Worm (Caenorhabditis elegans) whole organism, L1 larva: ENCODE measurements around the gene enu-3.1.

Source experiments
- C04F5.9 ChIP-seq: sonication (generic microtip); optimal IDR thresholded peaks from 2 replicates; lab custom pipeline; 2016; ENCODE audit warnings: missing genetic modification characterization, missing compliant biosample characterization
- C16A3.4 ChIP-seq: fragments of 150-350 bp; optimal IDR thresholded peaks from 2 replicates; lab custom pipeline; 2014; ENCODE audit warnings: missing biosample characterization, missing genetic modification characterization
- Y116A8C.19 ChIP-seq: sonication (generic microtip); optimal IDR thresholded peaks from 2 replicates; lab custom pipeline; 2016; ENCODE audit warnings: missing compliant biosample characterization, missing genetic modification characterization, borderline replicate concordance
- aha-1 ChIP-seq: fragments of 150-350 bp; optimal IDR thresholded peaks from 2 replicates; lab custom pipeline; 2014; ENCODE audit warnings: missing biosample characterization, missing genetic modification characterization
- ama-1 ChIP-seq: fragments of 150-350 bp; optimal IDR thresholded peaks from 2 replicates; lab custom pipeline; 2014
- ceh-63 ChIP-seq: fragments of 200-800 bp; sonication (Bioruptor generic); optimal IDR thresholded peaks from 2 replicates; lab custom pipeline; 2018; ENCODE audit warnings: mild to moderate bottlenecking, missing genetic modification characterization, missing compliant biosample characterization
- ceh-8 ChIP-seq: fragments of 200-800 bp; sonication (Bioruptor generic); optimal IDR thresholded peaks from 2 replicates; lab custom pipeline; 2018; ENCODE audit warnings: mild to moderate bottlenecking, missing genetic modification characterization, moderate library complexity, missing compliant biosample characterization
- ceh-82 ChIP-seq, 3 experiments: fragments of 150-350 bp in 1 of 3; sonication (generic microtip) in 2 of 3; optimal IDR thresholded peaks; 2 replicates each; lab custom pipeline; 2014 to 2017; ENCODE audit warnings: missing biosample characterization in 3 of 3, missing genetic modification characterization in 3 of 3
- ceh-88 ChIP-seq: fragments of 200-800 bp; sonication (Bioruptor generic); IDR thresholded peaks from 2 replicates; pipeline ENCODE4 v1.3.6; 2022; ENCODE audit warnings: missing genetic modification characterization, missing compliant biosample characterization
- ceh-90 ChIP-seq: sonication (generic microtip); optimal IDR thresholded peaks from 2 replicates; lab custom pipeline; 2016; ENCODE audit warnings: missing genetic modification characterization, missing compliant biosample characterization
- efl-1 ChIP-seq, 4 experiments: fragments of 150-350 bp; optimal IDR thresholded peaks in 3 of 4; peaks in 1 of 4; 1 replicate in 1 of 4; 2 replicates in 3 of 4; lab custom pipeline; 2014; ENCODE audit warnings: missing biosample characterization in 2 of 4, missing genetic modification characterization in 2 of 4, missing genetic modification reagents in 2 of 4
- egl-27 ChIP-seq, 2 experiments: fragments of 150-350 bp in 1 of 2; sonication (generic microtip); optimal IDR thresholded peaks; 3 replicates each; lab custom pipeline; 2017 to 2018; ENCODE audit warnings: missing biosample characterization in 2 of 2, missing genetic modification characterization in 2 of 2, missing genetic modification reagents in 2 of 2
- elt-2 ChIP-seq: sonication (generic microtip); optimal IDR thresholded peaks from 2 replicates; lab custom pipeline; 2016; ENCODE audit warnings: missing genetic modification characterization, mild to moderate bottlenecking, inconsistent platforms, missing compliant biosample characterization, missing genetic modification reagents
- elt-3 ChIP-seq, 6 experiments: fragments of 150-350 bp in 1 of 6; sonication (generic microtip); optimal IDR thresholded peaks; 2 replicates each; lab custom pipeline; 2017 to 2018; ENCODE audit warnings: missing biosample characterization in 6 of 6, missing genetic modification characterization in 6 of 6, inconsistent platforms in 1 of 6
- ets-5 ChIP-seq: fragments of 200-800 bp; sonication (Bioruptor generic); IDR thresholded peaks from 2 replicates; pipeline ENCODE4 v1.3.6; 2022; ENCODE audit warnings: missing genetic modification characterization, missing compliant biosample characterization
- fos-1 ChIP-seq: fragments of 150-350 bp; optimal IDR thresholded peaks from 2 replicates; lab custom pipeline; 2014; ENCODE audit warnings: missing biosample characterization, missing genetic modification characterization
- hlh-17 ChIP-seq: fragments of 200-800 bp; sonication (Bioruptor generic); optimal IDR thresholded peaks from 2 replicates; lab custom pipeline; 2018; ENCODE audit warnings: missing genetic modification characterization, mild to moderate bottlenecking, missing compliant biosample characterization, moderate library complexity, borderline replicate concordance
- hlh-4 ChIP-seq: sonication (generic microtip); optimal IDR thresholded peaks from 2 replicates; lab custom pipeline; 2016; ENCODE audit warnings: mild to moderate bottlenecking, missing genetic modification characterization, missing compliant biosample characterization
- hpl-2 ChIP-seq: fragments of 150-350 bp; optimal IDR thresholded peaks from 2 replicates; lab custom pipeline; 2014; ENCODE audit warnings: missing biosample characterization, missing genetic modification reagents, missing genetic modification characterization
- irx-1 ChIP-seq: sonication (generic microtip); optimal IDR thresholded peaks from 2 replicates; lab custom pipeline; 2016; ENCODE audit warnings: missing genetic modification characterization, missing compliant biosample characterization
- isw-1 ChIP-seq: fragments of 200-800 bp; sonication (Bioruptor generic); IDR thresholded peaks from 2 replicates; pipeline ENCODE4 v1.3.6; 2022; ENCODE audit warnings: missing genetic modification characterization, missing compliant biosample characterization
- lin-13 ChIP-seq: fragments of 150-350 bp; optimal IDR thresholded peaks from 2 replicates; lab custom pipeline; 2014; ENCODE audit warnings: missing biosample characterization, missing genetic modification reagents, missing genetic modification characterization
- lin-14 ChIP-seq: fragments of 200-800 bp; sonication (Bioruptor generic); optimal IDR thresholded peaks from 2 replicates; lab custom pipeline; 2018; ENCODE audit warnings: mild to moderate bottlenecking, missing genetic modification characterization, moderate library complexity, missing compliant biosample characterization
- lin-15B ChIP-seq: fragments of 150-350 bp; sonication (generic microtip); optimal IDR thresholded peaks from 3 replicates; lab custom pipeline; 2014; ENCODE audit warnings: missing biosample characterization, missing genetic modification characterization
- lsy-2 ChIP-seq, 2 experiments: fragments of 150-350 bp; optimal IDR thresholded peaks; 2 replicates each; lab custom pipeline; 2014; ENCODE audit warnings: missing biosample characterization in 2 of 2, missing genetic modification characterization in 2 of 2
- mab-9 ChIP-seq: fragments of 200-800 bp; sonication (Bioruptor generic); IDR thresholded peaks from 2 replicates; pipeline ENCODE4 v1.3.6; 2022; ENCODE audit warnings: missing genetic modification reagents, missing genetic modification characterization, missing compliant biosample characterization
- mep-1 ChIP-seq: fragments of 150-350 bp; optimal IDR thresholded peaks from 2 replicates; lab custom pipeline; 2014; ENCODE audit warnings: missing biosample characterization, missing genetic modification characterization
- nhr-12 ChIP-seq: sonication (generic microtip); optimal IDR thresholded peaks from 2 replicates; lab custom pipeline; 2017; ENCODE audit warnings: missing biosample characterization, missing genetic modification characterization
- nhr-19 ChIP-seq: fragments of 200-800 bp; sonication (Bioruptor generic); conservative IDR thresholded peaks from 2 replicates; pipeline ENCODE4 v1.3.6; 2022; ENCODE audit warnings: missing genetic modification characterization, missing compliant biosample characterization
- nhr-20 ChIP-seq: sonication (generic microtip); optimal IDR thresholded peaks from 2 replicates; lab custom pipeline; 2016; ENCODE audit warnings: mild to moderate bottlenecking, missing genetic modification characterization, missing compliant biosample characterization
- nhr-47 ChIP-seq: sonication (generic microtip); optimal IDR thresholded peaks from 2 replicates; lab custom pipeline; 2016; ENCODE audit warnings: mild to moderate bottlenecking, missing genetic modification characterization, moderate library complexity, missing compliant biosample characterization
- nhr-71 ChIP-seq: sonication (generic microtip); optimal IDR thresholded peaks from 2 replicates; lab custom pipeline; 2016; ENCODE audit warnings: mild to moderate bottlenecking, missing genetic modification characterization, moderate library complexity, missing compliant biosample characterization
- nhr-76 ChIP-seq: sonication (generic microtip); optimal IDR thresholded peaks from 2 replicates; lab custom pipeline; 2017; ENCODE audit warnings: missing biosample characterization, missing genetic modification characterization
- nhr-85 ChIP-seq: sonication (generic microtip); peaks from one replicate; lab custom pipeline; 2016; ENCODE audit warnings: missing genetic modification characterization, inconsistent platforms, missing compliant biosample characterization
- pag-3 ChIP-seq: sonication (generic microtip); optimal IDR thresholded peaks from 2 replicates; lab custom pipeline; 2017; ENCODE audit warnings: missing genetic modification characterization, mild to moderate bottlenecking, missing compliant biosample characterization, antibody characterized with exemption, borderline replicate concordance; ENCODE audit not compliant: insufficient read depth
- rnt-1 ChIP-seq: sonication (generic microtip); optimal IDR thresholded peaks from 2 replicates; lab custom pipeline; 2016; ENCODE audit warnings: mild to moderate bottlenecking, missing genetic modification characterization, moderate library complexity, missing compliant biosample characterization
- snu-23 ChIP-seq: sonication (generic microtip); optimal IDR thresholded peaks from 2 replicates; lab custom pipeline; 2016; ENCODE audit warnings: missing genetic modification characterization, missing compliant biosample characterization
- sox-4 ChIP-seq: sonication (generic microtip); optimal IDR thresholded peaks from 2 replicates; lab custom pipeline; 2016; ENCODE audit warnings: missing genetic modification characterization, missing compliant biosample characterization
- sptf-1 ChIP-seq: fragments of 150-350 bp; optimal IDR thresholded peaks from 2 replicates; lab custom pipeline; 2014; ENCODE audit warnings: missing biosample characterization, missing genetic modification characterization
- swsn-7 ChIP-seq: sonication (generic microtip); optimal IDR thresholded peaks from 2 replicates; lab custom pipeline; 2016; ENCODE audit warnings: missing genetic modification characterization, missing compliant biosample characterization
- tbx-2 ChIP-seq: sonication (generic microtip); optimal IDR thresholded peaks from 2 replicates; lab custom pipeline; 2016; ENCODE audit warnings: missing genetic modification characterization, missing compliant biosample characterization
- tlp-1 ChIP-seq: fragments of 150-350 bp; optimal IDR thresholded peaks from 2 replicates; lab custom pipeline; 2014; ENCODE audit warnings: missing biosample characterization, missing genetic modification characterization
- unc-30 ChIP-seq: sonication (generic microtip); optimal IDR thresholded peaks from 2 replicates; lab custom pipeline; 2017; ENCODE audit warnings: missing biosample characterization, missing genetic modification characterization
- unc-62 ChIP-seq: fragments of 150-350 bp; optimal IDR thresholded peaks from 2 replicates; lab custom pipeline; 2014; ENCODE audit warnings: missing biosample characterization, missing genetic modification reagents, missing genetic modification characterization
- unc-86 ChIP-seq: sonication (generic microtip); optimal IDR thresholded peaks from 2 replicates; lab custom pipeline; 2016; ENCODE audit warnings: missing genetic modification characterization, missing compliant biosample characterization
- unc-98 ChIP-seq: fragments of 200-800 bp; sonication (Bioruptor generic); IDR thresholded peaks from 2 replicates; pipeline ENCODE4 v1.3.6; 2022; ENCODE audit warnings: missing genetic modification characterization, missing compliant biosample characterization
- vab-15 ChIP-seq: sonication (generic microtip); optimal IDR thresholded peaks from 2 replicates; lab custom pipeline; 2017; ENCODE audit warnings: missing genotype, mild to moderate bottlenecking, missing genetic modification characterization, missing compliant biosample characterization
- zag-1 ChIP-seq: fragments of 150-350 bp; optimal IDR thresholded peaks from 2 replicates; lab custom pipeline; 2014; ENCODE audit warnings: missing biosample characterization, missing genetic modification characterization
- zip-4 ChIP-seq: fragments of 200-800 bp; sonication (Bioruptor generic); optimal IDR thresholded peaks from 2 replicates; lab custom pipeline; 2018; ENCODE audit warnings: mild to moderate bottlenecking, missing genetic modification characterization, moderate library complexity, missing compliant biosample characterization
- ztf-11 ChIP-seq, 2 experiments: sonication (generic microtip); optimal IDR thresholded peaks; 2 replicates each; lab custom pipeline; 2016 to 2017; ENCODE audit warnings: missing genetic modification characterization in 2 of 2, missing biosample characterization in 1 of 2, missing compliant biosample characterization in 1 of 2
- ztf-4 ChIP-seq: fragments of 150-350 bp; optimal IDR thresholded peaks from 2 replicates; lab custom pipeline; 2014; ENCODE audit warnings: missing biosample characterization, missing genetic modification characterization

Gene enu-3.1

DNA sequence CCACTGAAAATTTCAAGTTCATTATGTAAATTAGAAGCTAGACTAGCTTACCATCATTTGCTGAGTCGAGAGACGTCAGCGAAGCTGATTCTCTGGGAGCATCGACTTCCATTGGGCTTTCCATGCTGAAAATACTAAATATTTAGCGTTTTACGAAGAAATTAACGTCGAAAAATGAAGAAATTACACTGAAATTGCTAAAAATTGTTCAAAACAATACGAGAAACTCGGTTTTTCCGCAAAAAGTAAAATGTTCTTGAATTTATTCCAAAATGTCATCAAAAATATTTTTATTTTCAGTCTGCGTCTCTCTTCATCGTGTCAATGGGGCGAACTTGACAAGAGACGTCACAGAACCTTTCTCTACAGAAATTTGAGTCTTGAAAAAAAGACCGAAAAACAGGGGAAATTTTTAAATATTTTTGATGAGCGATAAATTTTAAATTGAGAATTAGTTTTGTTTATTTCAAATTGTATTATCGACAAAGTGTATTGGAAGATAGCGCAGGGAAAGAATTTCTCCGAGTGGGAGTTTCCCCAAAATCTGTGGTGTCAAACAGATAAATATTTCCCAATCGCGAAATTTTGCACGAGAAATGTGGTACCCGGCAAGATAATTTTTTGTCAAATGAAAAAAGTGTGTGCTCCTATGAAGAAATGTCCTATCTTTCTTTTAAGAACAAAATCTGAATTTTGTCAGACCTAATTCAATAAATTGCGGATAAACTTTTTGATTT, 24.5 kb downstream of the enu-3.1 start, which contains the start of gene ecps-1:
ecps-1 (minus strand) TSS at position 125 of the 737 bp plus-strand sequence.
- TF ChIP-seq ztf-4 (peak; percentile 51), hpl-2 (GFP tag; lab: Kevin White, UChicago) (peak; percentile 86), vab-15 (tag; lab: Kevin White, UChicago) (peak; percentile 1), rnt-1 (peak; percentile 98), sox-4 (tag; lab: Kevin White, UChicago) (peak; percentile 91), hlh-4 (tag; lab: Kevin White, UChicago) (no peak), unc-98 (GFP tag; lab: Robert Waterston, UW) (peak; percentile 96), snu-23 (peak; percentile 94), ama-1 (lab: Kevin White, UChicago) (no peak), swsn-7 (tag; lab: Kevin White, UChicago) (peak; percentile 91), lin-13 (GFP tag; lab: Kevin White, UChicago) (peak; percentile 83), zip-4 (GFP tag; lab: Kevin White, UChicago) (peak; percentile 70), tbx-2 (tag; lab: Kevin White, UChicago) (peak; percentile 92), ceh-63 (GFP tag; lab: Kevin White, UChicago) (peak; percentile 91), ets-5 (no peak), lin-14 (GFP tag; lab: Kevin White, UChicago) (peak; percentile 95), tlp-1 (tag; lab: Kevin White, UChicago) (no peak), mab-9 (peak; percentile 82), hlh-17 (GFP tag; lab: Kevin White, UChicago) (no peak), nhr-76 (no peak), ceh-88 (peak; percentile 90), egl-27 (tag; optimal IDR thresholded peaks at IDR 0.05; lab: Kevin White, UChicago) (peak in 1 of 2 experiments; percentile 22), C04F5.9 (tag; lab: Kevin White, UChicago) (peak; percentile 81), efl-1 (optimal IDR thresholded peaks at IDR 0.05; lab: Kevin White, UChicago) (peak; percentile 88 to 92), efl-1 (GFP tag; optimal IDR thresholded peaks at IDR 0.05 in 1 of 2; lab: Kevin White, UChicago) (peak; percentile 78 to 98), ztf-11 (tag; optimal IDR thresholded peaks at IDR 0.05; lab: Kevin White, UChicago) (peak in 1 of 2 experiments; percentile 95), nhr-20 (peak; percentile 92), aha-1 (tag; lab: Kevin White, UChicago) (no peak), elt-3 (tag; optimal IDR thresholded peaks at IDR 0.05; lab: Kevin White, UChicago) (peak in 2 of 6 experiments; percentile 72 to 93), lsy-2 (tag; optimal IDR thresholded peaks at IDR 0.05; lab: Kevin White, UChicago) (peak; percentile 92), isw-1 (GFP tag; lab: Robert Waterston, UW) (peak; percentile 86), lin-15B (tag; lab: Kevin White, UChicago) (peak; percentile 93), fos-1 (tag; lab: Kevin White, UChicago) (peak; percentile 88), C16A3.4 (peak; percentile 98), mep-1 (tag; lab: Kevin White, UChicago) (peak; percentile 96), unc-30 (tag; lab: Kevin White, UChicago) (no peak), irx-1 (tag; lab: Kevin White, UChicago) (peak; percentile 76), ceh-90 (peak; percentile 77), pag-3 (tag; lab: Kevin White, UChicago) (no peak), nhr-85 (peak; percentile 92), zag-1 (no peak), Y116A8C.19 (peak; percentile 21), nhr-47 (peak; percentile 94), elt-2 (peak; percentile 61), nhr-71 (tag; lab: Kevin White, UChicago) (peak; percentile 96), ceh-82 (tag; optimal IDR thresholded peaks at IDR 0.05; lab: Kevin White, UChicago) (peak; percentile 80 to 92 (median 90)), nhr-19 (peak; percentile 89), unc-86 (tag; lab: Kevin White, UChicago) (peak; percentile 87), sptf-1 (tag; lab: Kevin White, UChicago) (no peak), nhr-12 (tag; lab: Kevin White, UChicago) (no peak), ceh-8 (GFP tag; lab: Kevin White, UChicago) (peak; percentile 76), unc-62 (GFP tag; lab: Kevin White, UChicago) (no peak)
